Worm (Caenorhabditis elegans): ENCODE measurements around the gene irg-5.

The irg-5 gene

DNA sequence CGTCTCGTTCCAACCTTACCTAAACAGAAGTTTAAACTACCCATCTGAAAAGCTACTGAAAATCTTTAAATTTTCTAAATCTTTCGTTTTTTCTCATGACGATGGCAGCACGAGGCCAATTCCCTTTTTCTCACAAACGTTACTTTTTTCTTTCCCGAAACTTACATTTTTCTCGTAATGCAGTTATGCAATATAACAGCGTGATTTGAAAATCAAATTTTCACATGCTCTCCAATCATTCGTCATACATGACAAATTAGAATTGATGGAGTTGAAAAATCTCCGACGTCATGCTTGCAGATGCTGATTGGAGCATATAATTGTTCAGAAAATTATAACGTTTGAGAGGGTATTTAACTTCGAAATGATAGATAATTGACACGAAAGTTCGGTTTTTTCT lies 25.4 kb upstream of the irg-5 start:
- TF ChIP-seq unc-62 (GFP tag; optimal IDR thresholded peaks at IDR 0.05) (no peak), lsy-2 (tag; optimal IDR thresholded peaks at IDR 0.05) (peak in 1 of 2 experiments; percentile 11), nhr-21 (tag; optimal IDR thresholded peaks at IDR 0.05) (peak; percentile 11), mdl-1 (tag; optimal IDR thresholded peaks at IDR 0.05) (no peak)

DNA sequence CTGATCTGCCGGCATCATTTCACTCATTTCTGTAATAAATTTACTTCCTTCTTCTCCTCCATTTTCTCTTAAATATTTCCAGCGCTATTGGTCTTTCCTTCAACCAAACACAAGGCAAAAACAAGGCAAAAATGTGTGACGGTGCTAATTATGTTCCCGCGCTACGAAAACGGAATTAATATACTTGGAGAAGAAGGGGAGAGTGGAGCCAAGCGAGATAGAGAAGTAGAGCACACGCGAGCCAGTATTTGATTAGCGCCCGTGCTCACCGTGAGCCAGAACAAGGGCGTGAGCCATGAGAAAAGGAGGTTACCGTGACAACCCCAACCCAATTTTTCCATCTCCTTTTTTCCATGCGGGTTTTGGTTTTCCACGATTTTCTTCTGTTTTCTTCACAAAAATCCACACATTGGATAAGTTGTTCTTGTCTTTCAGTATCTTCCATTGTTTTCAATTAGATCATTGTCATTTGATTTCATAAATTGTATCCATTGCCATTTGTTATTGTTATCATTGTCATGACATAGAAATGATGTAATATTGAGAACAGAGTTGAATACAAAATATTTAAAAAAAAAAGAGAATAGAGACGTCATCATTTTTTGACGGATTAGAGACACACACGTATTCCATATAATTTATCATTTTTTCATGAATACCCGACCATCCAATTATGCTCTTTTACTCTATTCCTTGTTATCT lies 24.3 kb upstream of the irg-5 start, which contains the start of gene F20G2.6:
TSS of gene F20G2.6 (plus strand) at position 652 of the 702 bp plus-strand sequence.
- peak; percentile 33 for TF ChIP-seq lin-11 (tag; optimal IDR thresholded peaks at IDR 0.05)
- TF ChIP-seq nhr-10 (tag; optimal IDR thresholded peaks at IDR 0.05): no peak

DNA sequence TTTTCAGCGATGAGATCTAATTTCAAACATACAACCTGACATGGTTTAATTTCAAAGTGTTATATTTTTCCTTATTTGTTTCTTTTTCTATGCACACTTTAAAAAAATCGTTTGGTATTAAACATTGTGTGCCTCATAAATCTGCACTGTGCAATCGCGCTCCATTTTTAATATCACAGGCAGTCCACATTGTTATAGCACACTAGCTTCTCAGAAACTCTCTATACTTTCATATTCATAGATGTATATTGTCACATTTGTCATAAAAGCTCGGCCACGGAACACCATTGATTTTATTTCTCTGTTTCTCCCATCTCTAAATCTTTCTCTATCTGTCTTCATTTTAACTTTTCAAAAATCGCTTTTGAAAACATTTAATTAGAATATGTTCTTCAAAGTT lies 19.1 kb upstream of the irg-5 start:
- peak in 1 of 2 experiments; percentile 60 for TF ChIP-seq lsy-2 (tag; optimal IDR thresholded peaks at IDR 0.05)
- no peak for TF ChIP-seq gmeb-1 (tag; optimal IDR thresholded peaks at IDR 0.05)
- TF ChIP-seq blmp-1 (tag; optimal IDR thresholded peaks at IDR 0.05; ENCODE audit: insufficient read depth): no peak
- no peak for TF ChIP-seq nhr-11 (tag; optimal IDR thresholded peaks at IDR 0.05)
- TF ChIP-seq ztf-11 (tag; optimal IDR thresholded peaks at IDR 0.05): no peak
- TF ChIP-seq lin-39 (tag; optimal IDR thresholded peaks at IDR 0.05): no peak
- TF ChIP-seq nhr-77 (tag; optimal IDR thresholded peaks at IDR 0.05): no peak
- peak; percentile 37 for TF ChIP-seq skn-1 (tag; optimal IDR thresholded peaks at IDR 0.05)
- peak; percentile 39 for TF ChIP-seq fos-1 (tag; optimal IDR thresholded peaks at IDR 0.05)
- no peak for TF ChIP-seq mab-5 (tag; optimal IDR thresholded peaks at IDR 0.05)
- no peak for TF ChIP-seq ceh-82 (tag; optimal IDR thresholded peaks at IDR 0.05)
- TF ChIP-seq crh-2 (tag; optimal IDR thresholded peaks at IDR 0.05): peak; percentile 3
- TF ChIP-seq nhr-23 (tag; optimal IDR thresholded peaks at IDR 0.05): no peak
- TF ChIP-seq elt-1 (tag; optimal IDR thresholded peaks at IDR 0.05): no peak
- no peak for TF ChIP-seq nhr-21 (tag; optimal IDR thresholded peaks at IDR 0.05)
- TF ChIP-seq nhr-237 (tag; optimal IDR thresholded peaks at IDR 0.05): no peak
- TF ChIP-seq nhr-6 (tag; optimal IDR thresholded peaks at IDR 0.05): no peak
- TF ChIP-seq sem-4 (tag; optimal IDR thresholded peaks at IDR 0.05): no peak
- TF ChIP-seq alr-1 (tag; optimal IDR thresholded peaks at IDR 0.05): no peak
- no peak for TF ChIP-seq peb-1 (tag; optimal IDR thresholded peaks at IDR 0.05)
- TF ChIP-seq nhr-25 (tag; optimal IDR thresholded peaks at IDR 0.05): no peak
- no peak for TF ChIP-seq nhr-129 (tag; optimal IDR thresholded peaks at IDR 0.05)
- no peak for TF ChIP-seq zag-1 (tag; optimal IDR thresholded peaks at IDR 0.05)
- peak; percentile 76 for TF ChIP-seq C34F6.9 (tag; optimal IDR thresholded peaks at IDR 0.05)
- TF ChIP-seq unc-62 (GFP tag; optimal IDR thresholded peaks at IDR 0.05): no peak
- no peak for TF ChIP-seq Y55F3AM.14 (GFP tag; optimal IDR thresholded peaks at IDR 0.05)
- TF ChIP-seq ceh-16 (tag; optimal IDR thresholded peaks at IDR 0.05): no peak
- TF ChIP-seq ZK546.5 (tag; optimal IDR thresholded peaks at IDR 0.05): no peak
- no peak for TF ChIP-seq mdl-1 (tag; optimal IDR thresholded peaks at IDR 0.05)
- no peak for TF ChIP-seq mbf-1 (tag; optimal IDR thresholded peaks at IDR 0.05)
- TF ChIP-seq ama-1 (optimal IDR thresholded peaks at IDR 0.05): no peak
- no peak for TF ChIP-seq sma-3 (GFP tag; optimal IDR thresholded peaks at IDR 0.05)
- no peak for TF ChIP-seq F13H6.1 (tag; optimal IDR thresholded peaks at IDR 0.05)
- TF ChIP-seq dmd-4 (tag; optimal IDR thresholded peaks at IDR 0.05): no peak
- no peak for TF ChIP-seq elt-3 (tag; optimal IDR thresholded peaks at IDR 0.05)
- peak; percentile 1 for TF ChIP-seq snpc-4 (tag; optimal IDR thresholded peaks at IDR 0.05)
- peak; percentile 94 for TF ChIP-seq unc-55 (GFP tag; optimal IDR thresholded peaks at IDR 0.05)
- peak; percentile 4 for TF ChIP-seq sma-9 (GFP tag; optimal IDR thresholded peaks at IDR 0.05)
- no peak for TF ChIP-seq sma-9 (tag; optimal IDR thresholded peaks at IDR 0.05)
- no peak for TF ChIP-seq ztf-4 (tag; optimal IDR thresholded peaks at IDR 0.05)
- TF ChIP-seq aly-2 (tag; optimal IDR thresholded peaks at IDR 0.05): no peak
- TF ChIP-seq ztf-1 (GFP tag; conservative IDR thresholded peaks at IDR 0.05): no peak
- no peak for TF ChIP-seq nhr-12 (tag; optimal IDR thresholded peaks at IDR 0.05)
- no peak for TF ChIP-seq R02D3.7 (tag; optimal IDR thresholded peaks at IDR 0.05)
- TF ChIP-seq lin-13 (GFP tag; optimal IDR thresholded peaks at IDR 0.05): peak; percentile 25
- TF ChIP-seq egl-27 (tag; optimal IDR thresholded peaks at IDR 0.05): no peak
- no peak for TF ChIP-seq unc-39 (tag; optimal IDR thresholded peaks at IDR 0.05)
- no peak for TF ChIP-seq nhr-10 (tag; optimal IDR thresholded peaks at IDR 0.05)
- TF ChIP-seq lin-11 (tag; optimal IDR thresholded peaks at IDR 0.05): no peak
